Worm (Caenorhabditis elegans): ENCODE measurements around the gene twk-42.

DNA sequence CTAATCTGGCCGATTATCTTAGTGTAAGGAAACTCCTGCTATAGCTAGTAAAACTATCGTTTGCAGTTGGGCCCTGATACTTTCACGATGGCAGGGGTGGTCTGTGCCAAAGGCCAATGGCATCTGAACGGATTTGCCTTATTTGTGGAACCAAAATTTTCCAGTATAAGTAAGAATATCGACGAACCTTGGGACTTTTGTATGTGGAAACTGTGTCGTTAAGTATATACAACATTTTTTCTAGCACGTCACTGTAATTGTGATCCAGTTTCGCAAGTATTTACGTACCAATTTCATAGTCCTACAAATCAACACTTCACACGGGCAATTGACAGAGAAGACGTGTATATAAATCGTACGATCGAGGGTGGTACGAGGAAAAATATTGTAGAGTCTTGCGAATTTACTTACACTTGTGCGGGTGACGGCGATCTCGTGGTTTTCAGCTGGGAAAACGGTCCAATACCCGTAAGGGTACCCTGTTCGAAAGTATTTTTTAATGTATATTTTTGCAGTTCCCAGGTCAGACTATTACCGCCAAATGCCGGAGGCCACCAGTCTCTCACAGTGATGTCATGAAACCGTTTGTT is 26.1 kb downstream of the twk-42 start:
- TF ChIP-seq ama-1 (optimal IDR thresholded peaks at IDR 0.05) = no peak
- TF ChIP-seq mep-1 (tag; optimal IDR thresholded peaks at IDR 0.05) = no peak
- no peak for TF ChIP-seq lim-7 (GFP tag; IDR thresholded peaks at IDR 0.05)
- TF ChIP-seq mdl-1 (tag; optimal IDR thresholded peaks at IDR 0.05) = no peak
- no peak for TF ChIP-seq aly-2 (tag; optimal IDR thresholded peaks at IDR 0.05)
- TF ChIP-seq fkh-10 (GFP tag; optimal IDR thresholded peaks at IDR 0.05) = no peak
- no peak for TF ChIP-seq egl-27 (tag; optimal IDR thresholded peaks at IDR 0.05)
- TF ChIP-seq Y75B8A.6 (GFP tag; IDR thresholded peaks at IDR 0.05) = no peak
- TF ChIP-seq unc-130 (GFP tag; optimal IDR thresholded peaks at IDR 0.05) = no peak
- no peak for TF ChIP-seq dmd-8 (GFP tag; IDR thresholded peaks at IDR 0.05)

Data from whole organism, L4 larva.